Worm (Caenorhabditis elegans) whole organism, mixed stage, embryonic: ENCODE data around the gene F44D12.8.

Experiments
- lin-13 ChIP-seq: fragments of 150-350 bp; optimal IDR thresholded peaks from 2 replicates; lab custom pipeline; 2014; ENCODE audit warnings: missing biosample characterization, missing genetic modification characterization
- lsy-2 ChIP-seq: fragments of 150-350 bp; optimal IDR thresholded peaks from 2 replicates; lab custom pipeline; 2014; ENCODE audit warnings: missing biosample characterization, missing genetic modification characterization
- mab-5 ChIP-seq: fragments of 150-350 bp; optimal IDR thresholded peaks from 2 replicates; lab custom pipeline; 2014; ENCODE audit warnings: missing biosample characterization, missing genetic modification characterization
- mep-1 ChIP-seq: fragments of 150-350 bp; optimal IDR thresholded peaks from 2 replicates; lab custom pipeline; 2017; ENCODE audit warnings: missing biosample characterization, missing genetic modification reagents, missing genetic modification characterization, inconsistent platforms
- mls-2 ChIP-seq: sonication (generic microtip); optimal IDR thresholded peaks from 2 replicates; lab custom pipeline; 2016; ENCODE audit warnings: mild to moderate bottlenecking, missing genetic modification characterization, moderate library complexity, missing compliant biosample characterization
- nhr-12 ChIP-seq: fragments of 150-350 bp; optimal IDR thresholded peaks from 2 replicates; lab custom pipeline; 2014; ENCODE audit warnings: missing biosample characterization, missing genetic modification characterization
- pha-4 ChIP-seq: fragments of 150-350 bp; optimal IDR thresholded peaks from 2 replicates; lab custom pipeline; 2018; ENCODE audit warnings: missing biosample characterization, missing genetic modification reagents, missing genetic modification characterization
- snpc-4 ChIP-seq: fragments of 150-350 bp; optimal IDR thresholded peaks from 2 replicates; lab custom pipeline; 2014; ENCODE audit warnings: missing biosample characterization, missing genetic modification characterization
- tbx-8 ChIP-seq: fragments of 200-800 bp; sonication (Bioruptor generic); optimal IDR thresholded peaks from 2 replicates; lab custom pipeline; 2018; ENCODE audit warnings: mild to moderate bottlenecking, missing genetic modification characterization, moderate library complexity, missing compliant biosample characterization
- unc-62 ChIP-seq: fragments of 150-350 bp; optimal IDR thresholded peaks from 2 replicates; lab custom pipeline; 2014; ENCODE audit warnings: missing biosample characterization, missing genetic modification reagents, missing genetic modification characterization
- ztf-11 ChIP-seq: fragments of 150-350 bp; optimal IDR thresholded peaks from 2 replicates; lab custom pipeline; 2014; ENCODE audit warnings: missing biosample characterization, missing genetic modification characterization

- TF ChIP-seq lsy-2 (tag; lab: Kevin White, UChicago) (no peak), pha-4 (tag; lab: Kevin White, UChicago) (no peak), unc-62 (GFP tag; lab: Kevin White, UChicago) (no peak), mep-1 (tag; lab: Kevin White, UChicago) (no peak), nhr-12 (tag; lab: Kevin White, UChicago) (no peak), tbx-8 (GFP tag; lab: Kevin White, UChicago) (no peak), snpc-4 (tag; lab: Kevin White, UChicago) (no peak), mab-5 (tag; lab: Kevin White, UChicago) (no peak), ztf-11 (no peak), mls-2 (tag; lab: Kevin White, UChicago) (no peak), lin-13 (tag; lab: Kevin White, UChicago) (no peak)
These were observed 40.9 kb downstream of the F44D12.8 start for ce11 chrIV:10063941-10064340.
